Worm (Caenorhabditis elegans): Measurements from ENCODE around the gene ace-1.
A peak's percentile ranks its signal among the peaks of the same experiment; 100 is the strongest.

The ace-1 gene

DNA sequence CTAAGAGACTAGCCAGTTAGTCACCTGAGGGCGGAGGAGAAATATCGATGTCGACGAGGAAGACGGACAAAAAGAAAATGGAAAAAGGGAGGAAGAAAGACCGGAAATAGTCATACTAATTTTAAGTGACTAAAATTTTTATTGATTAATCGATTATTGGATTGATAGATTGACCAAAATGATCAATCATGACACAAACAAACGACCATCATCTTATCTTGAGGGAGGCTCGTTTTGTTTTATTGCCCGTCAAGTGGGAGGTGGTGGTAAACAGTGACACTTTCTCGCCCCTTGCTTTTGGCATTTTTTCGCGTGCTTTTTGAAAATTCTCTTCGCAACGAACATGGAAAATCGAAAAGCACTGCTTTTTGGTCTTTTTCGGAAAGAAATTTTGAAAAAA lies 37.7 kb downstream of the ace-1 start (continued):
- TF ChIP-seq rpc-1 (optimal IDR thresholded peaks at IDR 0.05) = no peak
- no peak for TF ChIP-seq rpc-1 (tag; optimal IDR thresholded peaks at IDR 0.05)
- TF ChIP-seq lin-40 (tag; optimal IDR thresholded peaks at IDR 0.05) = peak; percentile 16
- no peak for TF ChIP-seq athp-1 (tag; optimal IDR thresholded peaks at IDR 0.05)
- peak; percentile 19 for TF ChIP-seq ztf-26 (tag; optimal IDR thresholded peaks at IDR 0.05)
- TF ChIP-seq lag-1 (GFP tag; IDR thresholded peaks at IDR 0.05) = no peak
- no peak for TF ChIP-seq egl-44 (GFP tag; IDR thresholded peaks at IDR 0.05)
- no peak for TF ChIP-seq madf-6 (GFP tag; IDR thresholded peaks at IDR 0.05)
- no peak for TF ChIP-seq dpl-1 (GFP tag; optimal IDR thresholded peaks at IDR 0.05)
- TF ChIP-seq ceh-27 (GFP tag; optimal IDR thresholded peaks at IDR 0.05) = peak; percentile 20

DNA sequence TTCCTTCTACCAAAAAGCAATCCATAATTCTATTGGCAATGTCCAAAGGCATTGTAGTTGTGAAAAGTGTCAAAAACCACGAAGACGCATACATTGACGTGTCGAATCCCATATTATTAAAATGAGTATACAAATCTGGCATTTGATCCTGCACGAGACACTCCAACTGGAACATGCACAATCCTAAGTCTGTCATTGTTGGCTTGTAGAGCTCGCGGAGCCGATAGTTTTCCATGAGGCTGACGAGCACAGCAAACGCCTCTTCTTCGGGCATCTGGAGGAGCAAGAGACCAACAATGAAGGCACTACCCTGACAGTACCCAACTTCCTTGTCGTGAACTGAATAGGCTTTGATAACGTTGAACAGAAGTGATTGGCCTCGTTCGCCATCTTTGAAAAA lies 39.5 kb downstream of the ace-1 start:
- TF ChIP-seq him-1 (tag; optimal IDR thresholded peaks at IDR 0.05) (no peak), let-607 (tag; optimal IDR thresholded peaks at IDR 0.05) (no peak), madf-3 (GFP tag; IDR thresholded peaks at IDR 0.05) (0 out of 2 replicates have a peak, but pooled peaks have one; percentile 60), F57C9.4 (tag; optimal IDR thresholded peaks at IDR 0.05) (no peak), Y95B8A.8 (GFP tag; IDR thresholded peaks at IDR 0.05) (no peak), zim-3 (tag; optimal IDR thresholded peaks at IDR 0.05) (no peak), mcd-1 (GFP tag; IDR thresholded peaks at IDR 0.05) (no peak), F33H1.4 (GFP tag; IDR thresholded peaks at IDR 0.05) (no peak)

DNA sequence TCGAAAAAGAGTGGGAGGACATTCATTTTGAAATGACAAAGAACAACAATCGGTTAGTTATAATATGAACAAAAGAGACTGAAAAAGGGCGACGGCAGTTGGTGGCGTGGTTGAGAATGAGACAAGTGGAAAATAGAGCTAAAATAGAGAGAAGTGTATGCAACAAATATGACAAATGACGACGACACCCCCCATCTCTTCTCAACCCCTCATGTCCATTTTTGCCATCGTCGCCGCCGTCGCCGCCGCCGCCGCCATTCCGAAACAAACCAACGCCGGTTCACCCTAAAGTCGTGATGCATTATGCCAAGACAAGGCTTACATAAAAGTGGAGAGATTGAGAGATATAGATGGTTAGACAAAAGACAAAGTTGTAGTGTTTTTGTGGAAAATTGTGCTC lies 42.1 kb downstream of the ace-1 start:
- TF ChIP-seq nfya-2 (GFP tag; IDR thresholded peaks at IDR 0.05) (no peak), madf-10 (tag; optimal IDR thresholded peaks at IDR 0.05) (peak; percentile 93), snpc-1.1 (tag; optimal IDR thresholded peaks at IDR 0.05; ENCODE audit: insufficient read depth) (no peak), nhr-90 (tag; optimal IDR thresholded peaks at IDR 0.05) (no peak), efl-1 (GFP tag; optimal IDR thresholded peaks at IDR 0.05) (no peak), zfh-2 (GFP tag; conservative IDR thresholded peaks at IDR 0.05) (peak; percentile 40; the same call in 1 of the 2 replicates)

- TF ChIP-seq xnd-1 (tag; optimal IDR thresholded peaks at IDR 0.05) (no peak), aptf-2 (GFP tag; conservative IDR thresholded peaks at IDR 0.05) (no peak), T07F8.4 (tag; optimal IDR thresholded peaks at IDR 0.05) (no peak), cebp-1 (GFP tag; IDR thresholded peaks at IDR 0.05) (no peak; the same call in 1 of the 2 replicates), cebp-1 (tag; optimal IDR thresholded peaks at IDR 0.05) (peak; percentile 87), lag-1 (GFP tag; IDR thresholded peaks at IDR 0.05) (no peak), die-1 (tag; optimal IDR thresholded peaks at IDR 0.05) (no peak), Y56A3A.18 (GFP tag; IDR thresholded peaks at IDR 0.05) (no peak), Y67H2A.10 (GFP tag; conservative IDR thresholded peaks at IDR 0.05) (no peak)
These were observed 44.9 kb downstream of the ace-1 start for ce11 chrX:16411985-16412384.

DNA sequence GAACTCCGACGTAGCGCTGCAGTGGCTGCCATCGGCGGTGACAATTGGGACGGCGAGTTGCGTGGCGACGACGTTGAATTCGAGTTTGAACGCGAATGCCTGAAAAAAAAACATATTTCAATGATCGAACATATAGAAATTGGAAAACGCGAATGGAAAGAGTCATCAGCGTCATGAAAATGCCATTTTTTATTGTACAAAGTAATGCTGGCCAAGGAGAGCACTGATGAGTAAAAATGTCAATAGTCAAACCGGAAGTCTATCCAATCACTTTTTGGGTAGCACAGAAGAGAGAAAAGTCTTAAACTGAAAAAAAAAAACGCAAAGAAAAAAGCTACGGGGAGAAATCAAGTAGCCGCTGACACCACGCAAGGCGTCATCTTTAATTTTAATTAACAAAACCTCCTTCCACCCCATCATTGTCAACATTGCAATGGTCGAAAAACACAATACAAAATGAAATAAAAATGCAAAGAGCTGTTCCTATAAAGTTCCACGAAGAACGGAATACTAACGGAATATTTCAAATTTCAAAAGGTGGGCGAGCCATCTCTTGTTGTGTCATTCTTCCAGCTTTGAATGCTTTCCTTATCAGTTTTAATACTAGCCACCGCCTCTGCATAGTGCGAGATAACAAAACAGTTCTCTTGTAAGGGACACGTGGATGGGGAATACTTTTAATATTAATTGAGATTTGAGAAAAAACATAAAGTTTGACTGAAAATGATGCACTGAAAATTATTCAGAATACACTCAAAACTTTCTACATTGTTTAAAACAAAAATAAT lies 46.3 kb downstream of the ace-1 start:
- peak; percentile 45 for TF ChIP-seq nhr-80 (tag; optimal IDR thresholded peaks at IDR 0.05)
- no peak for TF ChIP-seq madf-3 (GFP tag; IDR thresholded peaks at IDR 0.05)

Data from whole organism, young adult.